Fruit fly (Drosophila melanogaster) whole organism, prepupa: Measurements from ENCODE around the gene CG1142.

Experiments
- CG10631 ChIP-seq: fragments of 200-800 bp; sonication (Bioruptor generic); optimal IDR thresholded peaks from 2 replicates; lab custom pipeline; 2016; ENCODE audit warnings: missing biosample characterization, missing genetic modification characterization
- CG10669 ChIP-seq: fragments of 200-800 bp; sonication (Bioruptor generic); optimal IDR thresholded peaks from 3 replicates; lab custom pipeline; 2018; ENCODE audit warnings: missing biosample characterization, mild to moderate bottlenecking, missing genetic modification characterization, moderate library complexity
- CG11294 ChIP-seq: fragments of 200-800 bp; sonication (Bioruptor generic); IDR thresholded peaks from 2 replicates; pipeline ENCODE4 v1.3.6; 2022; ENCODE audit warnings: missing biosample characterization, missing genetic modification characterization
- CG11762 ChIP-seq: fragments of 200-800 bp; sonication (Bioruptor generic); optimal IDR thresholded peaks from 3 replicates; lab custom pipeline; 2016; ENCODE audit warnings: missing biosample characterization, missing genetic modification characterization; ENCODE audit not compliant: insufficient read depth
- CG11902 ChIP-seq: fragments of 200-800 bp; sonication (Bioruptor generic); optimal IDR thresholded peaks from 3 replicates; lab custom pipeline; 2016; ENCODE audit warnings: missing biosample characterization, missing genetic modification characterization
- CG15336 ChIP-seq: fragments of 200-800 bp; sonication (Bioruptor generic); IDR thresholded peaks from 2 replicates; pipeline ENCODE4 v1.3.6; 2022; ENCODE audit warnings: missing biosample characterization, missing genetic modification characterization
- CG1621 ChIP-seq: fragments of 200-800 bp; sonication (Bioruptor generic); optimal IDR thresholded peaks from 3 replicates; lab custom pipeline; 2018; ENCODE audit warnings: missing biosample characterization, mild to moderate bottlenecking, missing genetic modification characterization
- CG16779 ChIP-seq: fragments of 200-800 bp; sonication (Bioruptor generic); optimal IDR thresholded peaks from 3 replicates; lab custom pipeline; 2017; ENCODE audit warnings: missing biosample characterization, mild to moderate bottlenecking, missing genetic modification characterization
- CG31627 ChIP-seq: fragments of 200-800 bp; sonication (Bioruptor generic); optimal IDR thresholded peaks from 3 replicates; lab custom pipeline; 2016; ENCODE audit warnings: missing biosample characterization, missing genetic modification characterization
- CG32006 ChIP-seq: fragments of 200-800 bp; sonication (Bioruptor generic); optimal IDR thresholded peaks from 3 replicates; lab custom pipeline; 2017; ENCODE audit warnings: missing biosample characterization, mild to moderate bottlenecking, missing genetic modification characterization
- CG34406 ChIP-seq: fragments of 200-800 bp; sonication (Bioruptor generic); optimal IDR thresholded peaks from 3 replicates; lab custom pipeline; 2016; ENCODE audit warnings: missing biosample characterization, missing genetic modification characterization
- CG3919 ChIP-seq: fragments of 200-800 bp; sonication (Bioruptor generic); optimal IDR thresholded peaks from 3 replicates; lab custom pipeline; 2016; ENCODE audit warnings: missing biosample characterization, missing genetic modification characterization
- CG4318 ChIP-seq: fragments of 200-800 bp; sonication (Bioruptor generic); optimal IDR thresholded peaks from 3 replicates; lab custom pipeline; 2017; ENCODE audit warnings: missing biosample characterization, mild to moderate bottlenecking, missing genetic modification characterization
- CG6163 ChIP-seq: fragments of 200-800 bp; sonication (Bioruptor generic); IDR thresholded peaks from 3 replicates; pipeline ENCODE4 v1.3.6; 2022; ENCODE audit warnings: missing biosample characterization, missing genetic modification characterization
- CG6276 ChIP-seq: fragments of 200-800 bp; sonication (Bioruptor generic); optimal IDR thresholded peaks from 2 replicates; lab custom pipeline; 2017; ENCODE audit warnings: missing biosample characterization, mild to moderate bottlenecking, missing genetic modification characterization
- CG6792 ChIP-seq: fragments of 200-800 bp; sonication (Bioruptor generic); optimal IDR thresholded peaks from 3 replicates; lab custom pipeline; 2016; ENCODE audit warnings: missing biosample characterization, missing genetic modification characterization
- CG6808 ChIP-seq: fragments of 200-800 bp; sonication (Bioruptor generic); optimal IDR thresholded peaks from 3 replicates; lab custom pipeline; 2017; ENCODE audit warnings: missing biosample characterization, missing genetic modification characterization, mild to moderate bottlenecking, moderate library complexity, missing genetic modification reagents
- CG6854 ChIP-seq: fragments of 200-800 bp; sonication (Bioruptor generic); optimal IDR thresholded peaks from 2 replicates; lab custom pipeline; 2017; ENCODE audit warnings: missing biosample characterization, mild to moderate bottlenecking, missing genetic modification characterization
- CG7368 ChIP-seq: fragments of 200-800 bp; sonication (Bioruptor generic); optimal IDR thresholded peaks from 3 replicates; lab custom pipeline; 2016; ENCODE audit warnings: missing biosample characterization, missing genetic modification characterization
- CG8119 ChIP-seq: fragments of 200-800 bp; sonication (Bioruptor generic); IDR thresholded peaks from 3 replicates; pipeline ENCODE4 v1.3.6; 2022; ENCODE audit warnings: missing biosample characterization, missing genetic modification characterization
- CG8632 ChIP-seq: fragments of 200-800 bp; sonication (Bioruptor generic); optimal IDR thresholded peaks from 3 replicates; lab custom pipeline; 2016; ENCODE audit warnings: missing biosample characterization, missing genetic modification characterization
- CG9139 ChIP-seq: fragments of 200-800 bp; sonication (Bioruptor generic); optimal IDR thresholded peaks from 3 replicates; lab custom pipeline; 2017; ENCODE audit warnings: missing biosample characterization, mild to moderate bottlenecking, missing genetic modification characterization
- Eip75B ChIP-seq: fragments of 200-800 bp; sonication (Bioruptor generic); optimal IDR thresholded peaks from 3 replicates; lab custom pipeline; 2016; ENCODE audit warnings: missing biosample characterization, missing genetic modification characterization
- Eip78C ChIP-seq: fragments of 200-800 bp; sonication (Bioruptor generic); peaks from one replicate; lab custom pipeline; 2016; ENCODE audit warnings: missing biosample characterization, missing genetic modification characterization
- Eip93F ChIP-seq: fragments of 200-800 bp; sonication (Bioruptor generic); optimal IDR thresholded peaks from 2 replicates; lab custom pipeline; 2016; ENCODE audit warnings: missing biosample characterization, mild to moderate bottlenecking, missing genetic modification characterization
- Ets21C ChIP-seq: fragments of 200-800 bp; sonication (Bioruptor generic); optimal IDR thresholded peaks from 3 replicates; lab custom pipeline; 2016; ENCODE audit warnings: missing biosample characterization, missing genetic modification characterization
- Ets96B ChIP-seq: fragments of 200-800 bp; optimal IDR thresholded peaks from 2 replicates; lab custom pipeline; 2019; ENCODE audit warnings: missing biosample characterization, mild to moderate bottlenecking, missing genetic modification characterization, moderate library complexity
- Gug ChIP-seq: fragments of 200-800 bp; sonication (Bioruptor generic); IDR thresholded peaks from 2 replicates; pipeline ENCODE4 v1.3.6; 2022; ENCODE audit warnings: missing biosample characterization, missing genetic modification characterization
- Hr38 ChIP-seq: sonication (Bioruptor generic); optimal IDR thresholded peaks from 2 replicates; lab custom pipeline; 2016; ENCODE audit warnings: missing biosample characterization, missing genetic modification characterization
- Hr39 ChIP-seq: fragments of 200-800 bp; sonication (Bioruptor generic); optimal IDR thresholded peaks from 2 replicates; lab custom pipeline; 2016; ENCODE audit warnings: missing biosample characterization, missing genetic modification characterization
- Hr4 ChIP-seq: fragments of 200-800 bp; sonication (Bioruptor generic); optimal IDR thresholded peaks from 3 replicates; lab custom pipeline; 2016; ENCODE audit warnings: missing biosample characterization, missing genetic modification characterization
- Lpt ChIP-seq: fragments of 200-800 bp; sonication (Bioruptor generic); optimal IDR thresholded peaks from 3 replicates; lab custom pipeline; 2016; ENCODE audit warnings: missing biosample characterization, missing genetic modification characterization
- Met ChIP-seq: fragments of 200-800 bp; sonication (Bioruptor generic); optimal IDR thresholded peaks from 3 replicates; lab custom pipeline; 2016; ENCODE audit warnings: missing biosample characterization, missing genetic modification characterization
- OdsH ChIP-seq: fragments of 200-800 bp; sonication (Bioruptor generic); optimal IDR thresholded peaks from 3 replicates; lab custom pipeline; 2016; ENCODE audit warnings: missing biosample characterization, missing genetic modification characterization
- Sox102F ChIP-seq: fragments of 200-800 bp; sonication (Bioruptor generic); optimal IDR thresholded peaks from 2 replicates; lab custom pipeline; 2016; ENCODE audit warnings: missing biosample characterization, mild to moderate bottlenecking, missing genetic modification characterization
- Sox14 ChIP-seq: fragments of 200-800 bp; sonication (Bioruptor generic); optimal IDR thresholded peaks from 3 replicates; lab custom pipeline; 2016; ENCODE audit warnings: missing biosample characterization, missing genetic modification characterization
- achi ChIP-seq: fragments of 200-800 bp; sonication (Bioruptor generic); optimal IDR thresholded peaks from 3 replicates; lab custom pipeline; 2016; ENCODE audit warnings: missing biosample characterization, missing genetic modification characterization
- acj6 ChIP-seq: fragments of 200-800 bp; sonication (Bioruptor generic); optimal IDR thresholded peaks from 3 replicates; lab custom pipeline; 2016; ENCODE audit warnings: missing biosample characterization, missing genetic modification characterization
- cyc ChIP-seq: fragments of 200-800 bp; sonication (Bioruptor generic); optimal IDR thresholded peaks from 3 replicates; lab custom pipeline; 2016; ENCODE audit warnings: missing biosample characterization, missing genetic modification characterization
- dac ChIP-seq: fragments of 200-800 bp; sonication (Bioruptor generic); optimal IDR thresholded peaks from 2 replicates; lab custom pipeline; 2017; ENCODE audit warnings: missing biosample characterization, mild to moderate bottlenecking, missing genetic modification characterization
- dsx ChIP-seq: fragments of 200-800 bp; optimal IDR thresholded peaks from 3 replicates; lab custom pipeline; 2019; ENCODE audit warnings: missing biosample characterization, mild to moderate bottlenecking, missing genetic modification characterization, moderate library complexity; ENCODE audit not compliant: poor library complexity, severe bottlenecking
- eg ChIP-seq: fragments of 200-800 bp; sonication (Bioruptor generic); IDR thresholded peaks from 3 replicates; pipeline ENCODE4 v1.3.6; 2022; ENCODE audit warnings: missing biosample characterization, missing genetic modification characterization
- esn ChIP-seq: fragments of 200-800 bp; sonication (Bioruptor generic); optimal IDR thresholded peaks from 2 replicates; lab custom pipeline; 2016; ENCODE audit warnings: missing biosample characterization, mild to moderate bottlenecking, missing genetic modification characterization, moderate library complexity
- fd59A ChIP-seq: fragments of 200-800 bp; sonication (Bioruptor generic); optimal IDR thresholded peaks from 2 replicates; lab custom pipeline; 2017; ENCODE audit warnings: missing biosample characterization, mild to moderate bottlenecking, missing genetic modification characterization, missing genetic modification reagents
- fd85E ChIP-seq: fragments of 200-800 bp; sonication (Bioruptor generic); optimal IDR thresholded peaks from 3 replicates; lab custom pipeline; 2016; ENCODE audit warnings: missing biosample characterization, missing genetic modification characterization
- fkh ChIP-seq: fragments of 200-800 bp; sonication (Bioruptor generic); optimal IDR thresholded peaks from 3 replicates; lab custom pipeline; 2017; ENCODE audit warnings: missing biosample characterization, mild to moderate bottlenecking, missing genetic modification characterization, moderate library complexity
- lz ChIP-seq: fragments of 200-800 bp; sonication (Bioruptor generic); optimal IDR thresholded peaks from 3 replicates; lab custom pipeline; 2016; ENCODE audit warnings: missing biosample characterization, missing genetic modification characterization
- salr ChIP-seq, 2 experiments: fragments of 200-800 bp; sonication (Bioruptor generic); optimal IDR thresholded peaks; 3 replicates each; lab custom pipeline; 2016 to 2018; ENCODE audit warnings: missing biosample characterization in 2 of 2, missing genetic modification characterization in 2 of 2, mild to moderate bottlenecking in 1 of 2
- spab ChIP-seq: fragments of 200-800 bp; sonication (Bioruptor generic); optimal IDR thresholded peaks from 2 replicates; lab custom pipeline; 2017; ENCODE audit warnings: missing biosample characterization, mild to moderate bottlenecking, missing genetic modification characterization, missing genetic modification reagents
- ss ChIP-seq, 2 experiments: fragments of 200-800 bp; sonication (Bioruptor generic); optimal IDR thresholded peaks; 2 replicates in 1 of 2; 3 replicates in 1 of 2; lab custom pipeline; 2017 to 2018; ENCODE audit warnings: mild to moderate bottlenecking in 2 of 2, missing biosample characterization in 2 of 2, missing genetic modification characterization in 2 of 2, moderate library complexity in 1 of 2
- svp ChIP-seq: fragments of 200-800 bp; sonication (Bioruptor generic); peaks from one replicate; lab custom pipeline; 2016; ENCODE audit warnings: missing biosample characterization, missing genetic modification characterization
- vri ChIP-seq: fragments of 200-800 bp; sonication (Bioruptor generic); optimal IDR thresholded peaks from 3 replicates; lab custom pipeline; 2016; ENCODE audit warnings: missing biosample characterization, mild to moderate bottlenecking, missing genetic modification characterization

Gene CG1142

DNA sequence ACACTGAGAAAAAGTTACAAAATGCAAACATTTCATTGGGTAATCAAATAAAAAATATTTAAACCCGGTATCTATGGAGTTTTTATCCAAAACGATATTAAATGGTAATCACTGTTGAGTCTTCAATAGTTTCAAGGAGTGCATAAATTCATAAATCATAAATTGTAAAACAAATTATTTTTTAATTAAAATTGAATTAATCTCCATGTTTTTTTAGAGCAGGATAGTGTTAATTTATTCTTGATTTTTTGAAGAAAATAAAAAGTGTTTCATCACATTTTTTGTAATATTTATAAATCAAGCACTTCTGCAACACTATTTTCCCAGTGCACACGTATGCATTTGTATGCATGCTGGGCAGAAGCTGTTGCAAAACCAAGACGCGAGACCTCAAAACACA is 17.3 kb upstream of the CG1142 start:
- TF ChIP-seq acj6 (GFP tag; lab: Kevin White, UChicago) (peak; percentile 85), CG10631 (GFP tag; lab: Kevin White, UChicago) (peak; percentile 79), lz (GFP tag; lab: Kevin White, UChicago) (peak; percentile 70), svp (GFP tag; lab: Kevin White, UChicago) (peak; percentile 88), CG31627 (peak; percentile 72), dsx (peak; percentile 47), Eip75B (GFP tag; lab: Kevin White, UChicago) (peak; percentile 51), Sox14 (GFP tag; lab: Kevin White, UChicago) (peak; percentile 71), Eip78C (GFP tag; lab: Kevin White, UChicago) (peak; percentile 97), eg (GFP tag; lab: Robert Waterston, UW) (peak; percentile 76), vri (peak; percentile 26), CG6792 (GFP tag; lab: Kevin White, UChicago) (peak; percentile 69), ss (GFP tag; optimal IDR thresholded peaks at IDR 0.05; lab: Kevin White, UChicago) (peak in 1 of 2 experiments; percentile 60), cyc (GFP tag; lab: Kevin White, UChicago) (peak; percentile 61), CG8632 (GFP tag; lab: Kevin White, UChicago) (peak; percentile 78), Hr4 (GFP tag; lab: Kevin White, UChicago) (peak; percentile 90), CG3919 (GFP tag; lab: Kevin White, UChicago) (peak; percentile 75), CG34406 (GFP tag; lab: Kevin White, UChicago) (peak; percentile 81), CG6276 (GFP tag; lab: Kevin White, UChicago) (peak; percentile 84), Gug (GFP tag; lab: Robert Waterston, UW) (peak; percentile 71), Hr39 (GFP tag; lab: Kevin White, UChicago) (peak; percentile 74), CG8119 (peak; percentile 86), Lpt (peak; percentile 56), CG11294 (peak; percentile 40), CG11762 (peak; percentile 78), fd59A (peak; percentile 27), achi (peak; percentile 81), Eip93F (GFP tag; lab: Kevin White, UChicago) (no peak), CG10669 (peak; percentile 45), esn (GFP tag; lab: Kevin White, UChicago) (peak; percentile 88), CG6808 (GFP tag; lab: Kevin White, UChicago) (peak; percentile 42), fkh (GFP tag; lab: Kevin White, UChicago) (no peak), spab (GFP tag; lab: Kevin White, UChicago) (peak; percentile 46), Met (GFP tag; lab: Kevin White, UChicago) (peak; percentile 74), Ets21C (GFP tag; lab: Kevin White, UChicago) (peak; percentile 55), CG11902 (GFP tag; lab: Kevin White, UChicago) (peak; percentile 59), CG7368 (peak; percentile 60), OdsH (GFP tag; lab: Kevin White, UChicago) (peak; percentile 89), Ets96B (tag; lab: Kevin White, UChicago) (peak; percentile 65), CG4318 (peak; percentile 88), Hr38 (GFP tag; lab: Kevin White, UChicago) (no peak), CG6163 (GFP tag; lab: Robert Waterston, UW) (peak; percentile 56; the same call in 2 of the 3 replicates), salr (GFP tag; optimal IDR thresholded peaks at IDR 0.05; lab: Kevin White, UChicago) (peak in 1 of 2 experiments; percentile 87), dac (GFP tag; lab: Kevin White, UChicago) (peak; percentile 44), fd85E (GFP tag; lab: Kevin White, UChicago) (no peak), CG1621 (no peak), CG16779 (no peak), CG32006 (peak; percentile 95), CG6854 (GFP tag; lab: Kevin White, UChicago) (peak; percentile 15), CG9139 (GFP tag; lab: Kevin White, UChicago) (no peak), CG15336 (GFP tag; lab: Robert Waterston, UW) (peak; percentile 83), Sox102F (GFP tag; lab: Kevin White, UChicago) (peak; percentile 45)
